Worm (Caenorhabditis elegans) whole organism, midembryonic: ENCODE results near the gene cyp-34A9.

Source experiments
- T22C8.4 ChIP-seq: fragments of 200-800 bp; sonication (Bioruptor generic); IDR thresholded peaks from 2 replicates; pipeline ENCODE4 v1.3.6; 2022; ENCODE audit warnings: missing genetic modification characterization, missing compliant biosample characterization
- cog-1 ChIP-seq: sonication (generic microtip); optimal IDR thresholded peaks from 2 replicates; lab custom pipeline; 2016; ENCODE audit warnings: missing genetic modification characterization, missing compliant biosample characterization
- flt-1 ChIP-seq: fragments of 200-800 bp; sonication (Bioruptor generic); IDR thresholded peaks from 2 replicates; pipeline ENCODE4 v1.3.6; 2022; ENCODE audit warnings: missing genetic modification characterization, missing compliant biosample characterization
- klf-2 ChIP-seq: fragments of 200-800 bp; sonication (Bioruptor generic); conservative IDR thresholded peaks from 2 replicates; pipeline ENCODE4 v1.3.6; 2022; ENCODE audit warnings: missing genetic modification reagents, missing genetic modification characterization, missing compliant biosample characterization
- med-1 ChIP-seq: sonication (generic microtip); optimal IDR thresholded peaks from 2 replicates; lab custom pipeline; 2017; ENCODE audit warnings: missing genetic modification characterization, mild to moderate bottlenecking, missing compliant biosample characterization, antibody characterized with exemption, missing genetic modification reagents; ENCODE audit not compliant: insufficient read depth
- ref-1 ChIP-seq: fragments of 200-800 bp; sonication (Bioruptor generic); conservative IDR thresholded peaks from 2 replicates; pipeline ENCODE4 v1.3.6; 2022; ENCODE audit warnings: missing genetic modification reagents, missing genetic modification characterization, missing compliant biosample characterization
- tab-1 ChIP-seq: fragments of 200-800 bp; sonication (Bioruptor generic); IDR thresholded peaks from 2 replicates; pipeline ENCODE4 v1.3.6; 2022; ENCODE audit warnings: missing genetic modification characterization, missing compliant biosample characterization
- ztf-23 ChIP-seq: fragments of 200-800 bp; sonication (Bioruptor generic); IDR thresholded peaks from 2 replicates; pipeline ENCODE4 v1.3.6; 2022; ENCODE audit warnings: missing genetic modification reagents, missing genetic modification characterization, missing compliant biosample characterization
- ztf-29 ChIP-seq: fragments of 200-800 bp; sonication (Bioruptor generic); IDR thresholded peaks from 2 replicates; pipeline ENCODE4 v1.3.6; 2022; ENCODE audit warnings: missing genetic modification reagents, missing genetic modification characterization, missing compliant biosample characterization

DNA sequence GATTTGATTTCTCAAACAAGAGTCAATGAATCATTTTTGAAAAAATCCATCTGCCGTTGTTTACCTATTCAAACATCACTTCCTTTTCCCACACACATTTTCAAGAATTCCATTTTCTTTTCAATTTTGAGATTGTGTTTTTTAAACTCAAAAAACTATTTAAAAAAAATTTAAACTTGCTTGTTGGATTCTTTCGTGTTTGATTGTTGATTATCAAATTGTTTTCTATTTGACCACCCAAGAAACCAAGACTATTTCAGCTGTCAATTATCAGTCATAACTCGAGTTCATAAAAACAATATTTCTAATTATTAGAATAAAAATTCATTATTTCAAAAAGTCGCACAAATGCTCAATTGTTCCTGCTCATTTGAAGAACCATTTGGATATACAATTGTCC lies 34.9 kb upstream of the cyp-34A9 start, which contains the start of gene srh-8:
- TF ChIP-seq ref-1 (no peak), klf-2 (no peak), cog-1 (tag; lab: Kevin White, UChicago) (no peak), flt-1 (no peak), tab-1 (GFP tag; lab: Robert Waterston, UW) (no peak), T22C8.4 (GFP tag; lab: Robert Waterston, UW) (no peak), ztf-29 (no peak), ztf-23 (GFP tag; lab: Robert Waterston, UW) (no peak), med-1 (GFP tag; lab: Kevin White, UChicago) (no peak)
